Fruit fly (Drosophila melanogaster): ENCODE measurements around the gene CG34345.

CG34345 gene

dm6 chr2L:6648163-6648628, 25.3 kb downstream of the CG34345 start (continued):
- TF ChIP-seq cg (GFP tag; optimal IDR thresholded peaks at IDR 0.05) = no peak
- peak; percentile 80 for TF ChIP-seq E2f2 (GFP tag; IDR thresholded peaks at IDR 0.05)
- TF ChIP-seq CG13424 (tag; optimal IDR thresholded peaks at IDR 0.05) = peak; percentile 97
- peak; percentile 90 for TF ChIP-seq CG3726 (GFP tag; IDR thresholded peaks at IDR 0.05)
- peak; percentile 96 for TF ChIP-seq az2 (GFP tag; optimal IDR thresholded peaks at IDR 0.05)
- TF ChIP-seq Ssrp (tag; optimal IDR thresholded peaks at IDR 0.05) = peak; percentile 96
- peak; percentile 96 for TF ChIP-seq CG3838 (GFP tag; optimal IDR thresholded peaks at IDR 0.05)
- TF ChIP-seq CG4360 (GFP tag; IDR thresholded peaks at IDR 0.05) = no peak; the same call in 1 of the 2 replicates
- peak; percentile 97 for TF ChIP-seq CG12104 (GFP tag; optimal IDR thresholded peaks at IDR 0.05)
- TF ChIP-seq Nf-YC (tag; optimal IDR thresholded peaks at IDR 0.05) = peak; percentile 89
- peak; percentile 81 for TF ChIP-seq CG2116 (GFP tag; optimal IDR thresholded peaks at IDR 0.05)
- peak; percentile 86 for TF ChIP-seq CG30020 (tag; optimal IDR thresholded peaks at IDR 0.05)
- peak; percentile 95 for TF ChIP-seq B-H2 (GFP tag; optimal IDR thresholded peaks at IDR 0.05)
- peak in 1 of 3 experiments; percentile 94 for TF ChIP-seq lola (GFP tag; optimal IDR thresholded peaks at IDR 0.05)
- TF ChIP-seq Rfx (GFP tag; IDR thresholded peaks at IDR 0.05) = peak; percentile 94
- TF ChIP-seq CG5953 (GFP tag; IDR thresholded peaks at IDR 0.05) = peak; percentile 82
- TF ChIP-seq Asciz (GFP tag; optimal IDR thresholded peaks at IDR 0.05) = peak; percentile 94
- peak; percentile 99 for TF ChIP-seq sens (GFP tag)
- peak; percentile 92 for TF ChIP-seq Fer2 (tag; optimal IDR thresholded peaks at IDR 0.05)
- no peak for TF ChIP-seq bbx (GFP tag; IDR thresholded peaks at IDR 0.05; ENCODE audit: partially characterized antibody)
- peak; percentile 75 for TF ChIP-seq CG10959 (GFP tag; IDR thresholded peaks at IDR 0.05)
- peak; percentile 65; the same call in 1 of the 2 replicates for TF ChIP-seq sim (GFP tag; IDR thresholded peaks at IDR 0.05)
- peak; percentile 98 for TF ChIP-seq CG12391 (tag; optimal IDR thresholded peaks at IDR 0.05)
- TF ChIP-seq rib (GFP tag; IDR thresholded peaks at IDR 0.05) = peak; percentile 90
- peak; percentile 85 for TF ChIP-seq danr (GFP tag; IDR thresholded peaks at IDR 0.05)
- TF ChIP-seq schlank (tag; optimal IDR thresholded peaks at IDR 0.05) = peak; percentile 85
- no peak for TF ChIP-seq inv (GFP tag; IDR thresholded peaks at IDR 0.05; ENCODE audit: partially characterized antibody)
- TF ChIP-seq prd (optimal IDR thresholded peaks at IDR 0.05) = no peak
- TF ChIP-seq prd (GFP tag; IDR thresholded peaks at IDR 0.05) = peak; percentile 93
- TF ChIP-seq CG31441 (GFP tag; IDR thresholded peaks at IDR 0.05) = peak; percentile 96
- peak; percentile 91 for TF ChIP-seq CG18764 (GFP tag; optimal IDR thresholded peaks at IDR 0.05)
- TF ChIP-seq MESR4 (GFP tag; optimal IDR thresholded peaks at IDR 0.05) = peak; percentile 3
- peak; percentile 71 for TF ChIP-seq nom (GFP tag; optimal IDR thresholded peaks at IDR 0.05)
- TF ChIP-seq CG16863 (GFP tag; optimal IDR thresholded peaks at IDR 0.05) = peak; percentile 88
- peak; percentile 87 for TF ChIP-seq sd (tag; optimal IDR thresholded peaks at IDR 0.05)
- peak; percentile 89 for TF ChIP-seq HLH3B (GFP tag; IDR thresholded peaks at IDR 0.05)
- peak; percentile 93 for TF ChIP-seq CG9932 (GFP tag; IDR thresholded peaks at IDR 0.05)
- no peak for TF ChIP-seq CG7745 (tag; optimal IDR thresholded peaks at IDR 0.05)
- TF ChIP-seq klu (GFP tag; IDR thresholded peaks at IDR 0.05) = peak; percentile 89
- peak; percentile 29 for TF ChIP-seq btn (GFP tag; optimal IDR thresholded peaks at IDR 0.05)
- TF ChIP-seq CG14014 (GFP tag; IDR thresholded peaks at IDR 0.05) = peak; percentile 93
- peak; percentile 100 for TF ChIP-seq CG4820 (GFP tag; optimal IDR thresholded peaks at IDR 0.05)
- TF ChIP-seq CG11696 (GFP tag; IDR thresholded peaks at IDR 0.05) = peak; percentile 75
- peak; percentile 88 for TF ChIP-seq Side (GFP tag; optimal IDR thresholded peaks at IDR 0.05)
- peak; percentile 83 for TF ChIP-seq Lhr (GFP tag; optimal IDR thresholded peaks at IDR 0.05)
- TF ChIP-seq Oli (tag; optimal IDR thresholded peaks at IDR 0.05) = peak; percentile 96
- TF ChIP-seq CG11085 (GFP tag; IDR thresholded peaks at IDR 0.05) = peak; percentile 83
- TF ChIP-seq dan (GFP tag; IDR thresholded peaks at IDR 0.05) = no peak
- TF ChIP-seq stc (GFP tag; IDR thresholded peaks at IDR 0.05) = peak; percentile 92
- peak; percentile 73 for TF ChIP-seq Gsc (GFP tag; IDR thresholded peaks at IDR 0.05)
- TF ChIP-seq nerfin-2 (GFP tag; IDR thresholded peaks at IDR 0.05; ENCODE audit: partially characterized antibody) = no peak

Data from whole organism, embryonic.